Worm (Caenorhabditis elegans) whole organism, early embryonic: ENCODE data around the gene cwn-2.
"Not testable (repeated sequence)": the region's sequence is repeated elsewhere in the genome, so short reads cannot be mapped to it uniquely, and the experiment has no call there.

ENCODE experiments used
- B0310.2 ChIP-seq: sonication (generic microtip); optimal IDR thresholded peaks from 2 replicates; lab custom pipeline; 2016; ENCODE audit warnings: mild to moderate bottlenecking, missing genetic modification characterization, missing compliant biosample characterization
- F13C5.2 ChIP-seq: sonication (generic microtip); optimal IDR thresholded peaks from 2 replicates; lab custom pipeline; 2017; ENCODE audit warnings: mild to moderate bottlenecking, missing genetic modification characterization, inconsistent platforms, missing compliant biosample characterization
- aly-1 ChIP-seq: sonication (generic microtip); optimal IDR thresholded peaks from 2 replicates; lab custom pipeline; 2016; ENCODE audit warnings: missing genetic modification characterization, missing compliant biosample characterization
- ama-1 ChIP-seq: fragments of 150-350 bp; optimal IDR thresholded peaks from 2 replicates; lab custom pipeline; 2014
- ceh-13 ChIP-seq: fragments of 200-800 bp; sonication (Bioruptor generic); optimal IDR thresholded peaks from 2 replicates; lab custom pipeline; 2018; ENCODE audit warnings: mild to moderate bottlenecking, missing genetic modification characterization, missing compliant biosample characterization
- ceh-36 ChIP-seq: sonication (generic microtip); optimal IDR thresholded peaks from 2 replicates; lab custom pipeline; 2016; ENCODE audit warnings: missing genetic modification characterization, inconsistent platforms, missing compliant biosample characterization
- ets-7 ChIP-seq: sonication (generic microtip); optimal IDR thresholded peaks from 2 replicates; lab custom pipeline; 2016; ENCODE audit warnings: missing genotype, missing genetic modification characterization, missing compliant biosample characterization
- flt-1 ChIP-seq: fragments of 200-800 bp; sonication (Bioruptor generic); IDR thresholded peaks from 2 replicates; pipeline ENCODE4 v1.3.6; 2022; ENCODE audit warnings: missing genetic modification characterization, missing compliant biosample characterization
- hmbx-1 ChIP-seq: sonication (generic microtip); optimal IDR thresholded peaks from 2 replicates; lab custom pipeline; 2016; ENCODE audit warnings: mild to moderate bottlenecking, missing genetic modification characterization, missing compliant biosample characterization
- hmg-4 ChIP-seq: fragments of 200-800 bp; sonication (Bioruptor generic); optimal IDR thresholded peaks from 2 replicates; lab custom pipeline; 2018; ENCODE audit warnings: mild to moderate bottlenecking, missing genetic modification characterization, missing compliant biosample characterization
- hnd-1 ChIP-seq: sonication (generic microtip); optimal IDR thresholded peaks from 2 replicates; lab custom pipeline; 2016; ENCODE audit warnings: missing genetic modification characterization, missing compliant biosample characterization
- pes-1 ChIP-seq: fragments of 200-800 bp; sonication (Bioruptor generic); IDR thresholded peaks from 2 replicates; pipeline ENCODE4 v1.3.6; 2022; ENCODE audit warnings: missing genetic modification reagents, missing genetic modification characterization, missing compliant biosample characterization
- scrt-1 ChIP-seq: fragments of 200-800 bp; sonication (Bioruptor generic); IDR thresholded peaks from 2 replicates; pipeline ENCODE4 v1.3.6; 2022; ENCODE audit warnings: missing genetic modification characterization, missing compliant biosample characterization
- sea-1 ChIP-seq: fragments of 200-800 bp; sonication (Bioruptor generic); conservative IDR thresholded peaks from 2 replicates; pipeline ENCODE4 v1.3.6; 2022; ENCODE audit warnings: missing genetic modification characterization, missing compliant biosample characterization
- tbx-11 ChIP-seq: fragments of 200-800 bp; sonication (Bioruptor generic); IDR thresholded peaks from 2 replicates; pipeline ENCODE4 v1.3.6; 2022; ENCODE audit warnings: missing genetic modification characterization, missing compliant biosample characterization
- tbx-37 ChIP-seq: fragments of 200-800 bp; sonication (Bioruptor generic); conservative IDR thresholded peaks from 2 replicates; pipeline ENCODE4 v1.3.6; 2022; ENCODE audit warnings: missing genetic modification reagents, missing genetic modification characterization, missing compliant biosample characterization
- tra-4 ChIP-seq: sonication (generic microtip); optimal IDR thresholded peaks from 2 replicates; lab custom pipeline; 2017; ENCODE audit warnings: missing genetic modification characterization, missing compliant biosample characterization

cwn-2 gene

DNA sequence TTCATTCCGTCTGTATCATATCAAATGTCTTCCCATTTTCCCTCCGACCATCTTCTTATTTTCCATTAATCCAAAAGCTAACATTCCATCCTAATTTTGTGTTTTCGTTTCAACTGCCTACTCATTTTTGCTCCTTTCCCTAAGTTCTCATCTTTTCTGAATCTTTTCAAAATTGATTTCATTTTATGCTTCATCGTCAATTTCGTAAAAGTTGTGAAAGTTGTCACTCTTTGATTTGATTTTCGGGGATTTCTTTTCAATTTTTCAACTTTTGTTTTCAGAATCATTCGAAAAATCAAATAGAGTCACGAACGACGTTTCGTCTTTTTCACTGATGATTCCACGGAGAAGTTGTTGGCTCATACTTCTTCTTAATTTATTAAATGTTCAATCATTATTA, at the start of gene cwn-2:
Gene cwn-2 (plus strand): TSS at position 276 of the 400 bp plus-strand sequence.
- TF ChIP-seq hmbx-1 (tag; lab: Kevin White, UChicago) (no peak), flt-1 (GFP tag; lab: Robert Waterston, UW) (no peak)

DNA sequence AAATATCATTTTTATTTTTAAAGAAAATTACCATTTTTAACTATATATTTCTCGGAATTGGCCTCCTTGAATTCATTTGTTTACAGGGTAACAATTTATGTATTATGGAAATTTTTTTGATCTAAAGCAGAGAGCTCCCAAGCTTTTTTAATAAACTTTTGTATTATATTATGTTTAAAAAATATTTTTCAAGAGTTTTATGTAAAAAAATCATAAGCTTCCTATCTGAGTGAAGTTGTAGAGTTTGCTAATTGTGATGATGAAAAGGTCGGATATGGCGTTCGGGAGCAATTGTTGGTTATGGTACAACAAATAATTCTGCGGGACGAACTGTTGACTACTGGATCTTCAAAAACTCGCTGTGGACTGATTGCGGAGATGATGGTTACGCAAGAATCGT, 46.3 kb upstream of the cwn-2 start, which contains the start of gene F44D12.19:
Gene F44D12.19 (plus strand): TSS at position 301 of the 400 bp plus-strand sequence.
- TF ChIP-seq aly-1 (tag; lab: Kevin White, UChicago) (no peak), hmg-4 (no peak), ama-1 (lab: Kevin White, UChicago) (no peak), sea-1 (no peak), ets-7 (tag; lab: Kevin White, UChicago) (no peak), B0310.2 (tag; lab: Kevin White, UChicago) (no peak), hnd-1 (tag; lab: Kevin White, UChicago) (no peak), ceh-13 (no peak), ceh-36 (tag; lab: Kevin White, UChicago) (no peak), tbx-11 (GFP tag; lab: Robert Waterston, UW) (no peak), pes-1 (GFP tag; lab: Robert Waterston, UW) (no peak), hmbx-1 (tag; lab: Kevin White, UChicago) (no peak), F13C5.2 (tag; lab: Kevin White, UChicago) (no peak), scrt-1 (no peak)

DNA sequence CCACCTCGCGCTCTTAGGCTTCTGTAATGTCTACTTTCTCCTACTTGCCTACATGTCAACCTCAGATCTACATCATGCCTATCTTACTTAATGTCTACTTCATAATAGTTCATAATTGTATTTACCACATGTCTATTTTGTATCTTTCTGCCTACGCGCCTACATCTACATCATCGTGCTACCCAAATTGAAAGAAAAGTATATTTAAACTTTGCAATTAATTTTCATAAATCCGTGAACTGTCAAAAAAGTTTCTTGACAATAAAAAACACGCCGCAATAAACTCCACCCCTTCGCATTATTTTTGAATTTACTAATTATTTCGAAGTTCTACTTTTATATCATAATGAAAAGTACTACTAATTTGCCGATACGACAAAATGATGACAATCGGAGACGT, 44.6 kb upstream of the cwn-2 start, which contains the start of gene F44D12.8:
Gene F44D12.8 (plus strand): TSS at position 301 of the 400 bp plus-strand sequence.
- TF ChIP-seq hnd-1 (tag; lab: Kevin White, UChicago) (no peak), F13C5.2 (tag; lab: Kevin White, UChicago) (no peak), tbx-11 (GFP tag; lab: Robert Waterston, UW) (no peak), scrt-1 (no peak), ets-7 (tag; lab: Kevin White, UChicago) (no peak), flt-1 (GFP tag; lab: Robert Waterston, UW) (no peak)

DNA sequence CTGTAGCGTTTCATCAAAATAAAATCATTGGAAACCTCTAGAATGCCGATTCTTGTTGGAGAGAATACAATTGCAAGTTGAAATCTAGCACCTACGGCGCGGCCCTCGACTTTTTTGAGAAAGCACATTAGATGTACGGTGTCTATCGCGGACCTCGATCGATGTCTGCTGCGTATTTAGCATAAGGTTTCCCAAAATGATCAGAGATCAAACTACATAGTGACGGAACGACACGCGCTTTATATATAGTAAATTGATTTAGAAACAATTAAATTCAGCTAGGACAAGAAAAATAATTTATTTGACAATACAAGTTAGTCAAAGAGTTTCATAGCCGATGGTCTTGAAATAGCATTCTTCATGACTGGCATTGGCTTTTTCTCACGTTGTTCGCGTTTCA, 41.5 kb upstream of the cwn-2 start:
- TF ChIP-seq sea-1: no peak
- TF ChIP-seq ceh-13: no peak
- no peak for TF ChIP-seq hmg-4
- no peak for TF ChIP-seq ama-1 (lab: Kevin White, UChicago)
- TF ChIP-seq pes-1 (GFP tag; lab: Robert Waterston, UW): no peak
- TF ChIP-seq scrt-1: no peak
- no peak for TF ChIP-seq tbx-11 (GFP tag; lab: Robert Waterston, UW)
- no peak for TF ChIP-seq hmbx-1 (tag; lab: Kevin White, UChicago)
- no peak for TF ChIP-seq hnd-1 (tag; lab: Kevin White, UChicago)
- TF ChIP-seq tbx-37 (GFP tag; lab: Robert Waterston, UW): no peak
- TF ChIP-seq tra-4 (tag; lab: Kevin White, UChicago): no peak
- TF ChIP-seq ets-7 (tag; lab: Kevin White, UChicago): no peak
- no peak for TF ChIP-seq flt-1 (GFP tag; lab: Robert Waterston, UW)
- TF ChIP-seq aly-1 (tag; lab: Kevin White, UChicago): no peak
- no peak for TF ChIP-seq F13C5.2 (tag; lab: Kevin White, UChicago)
- no peak for TF ChIP-seq ceh-36 (tag; lab: Kevin White, UChicago)
- no peak for TF ChIP-seq B0310.2 (tag; lab: Kevin White, UChicago)

DNA sequence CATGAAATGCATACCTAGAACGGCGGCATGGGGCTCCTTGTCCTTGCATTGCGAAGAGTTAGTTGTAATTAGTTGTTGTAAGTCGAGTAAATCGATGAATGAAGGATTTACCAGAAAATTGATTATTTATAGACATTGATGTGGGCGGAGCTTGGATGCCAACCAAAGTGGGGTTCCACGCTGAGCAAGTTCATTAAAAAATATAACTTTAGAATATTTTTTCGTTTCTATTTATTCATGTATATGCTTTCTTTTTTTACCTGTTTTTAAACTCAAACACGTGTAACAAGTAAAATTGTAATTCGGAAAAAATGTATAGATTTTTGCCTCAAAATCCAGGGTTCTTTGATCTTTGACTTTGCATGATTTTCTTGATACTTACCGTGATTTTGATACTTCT, 40.0 kb upstream of the cwn-2 start, which contains the start of gene gipc-2:
Gene gipc-2 (minus strand): TSS at position 101 of the 400 bp plus-strand sequence.
- TF ChIP-seq pes-1 (GFP tag; lab: Robert Waterston, UW) (no peak), ceh-36 (tag; lab: Kevin White, UChicago) (no peak), flt-1 (GFP tag; lab: Robert Waterston, UW) (no peak), tbx-37 (GFP tag; lab: Robert Waterston, UW) (no peak), hnd-1 (tag; lab: Kevin White, UChicago) (no peak), sea-1 (no peak), ets-7 (tag; lab: Kevin White, UChicago) (no peak), B0310.2 (tag; lab: Kevin White, UChicago) (no peak), hmg-4 (no peak), F13C5.2 (tag; lab: Kevin White, UChicago) (no peak), ama-1 (lab: Kevin White, UChicago) (no peak), scrt-1 (no peak), aly-1 (tag; lab: Kevin White, UChicago) (no peak), hmbx-1 (tag; lab: Kevin White, UChicago) (no peak), tra-4 (tag; lab: Kevin White, UChicago) (no peak), tbx-11 (GFP tag; lab: Robert Waterston, UW) (no peak), ceh-13 (no peak)

DNA sequence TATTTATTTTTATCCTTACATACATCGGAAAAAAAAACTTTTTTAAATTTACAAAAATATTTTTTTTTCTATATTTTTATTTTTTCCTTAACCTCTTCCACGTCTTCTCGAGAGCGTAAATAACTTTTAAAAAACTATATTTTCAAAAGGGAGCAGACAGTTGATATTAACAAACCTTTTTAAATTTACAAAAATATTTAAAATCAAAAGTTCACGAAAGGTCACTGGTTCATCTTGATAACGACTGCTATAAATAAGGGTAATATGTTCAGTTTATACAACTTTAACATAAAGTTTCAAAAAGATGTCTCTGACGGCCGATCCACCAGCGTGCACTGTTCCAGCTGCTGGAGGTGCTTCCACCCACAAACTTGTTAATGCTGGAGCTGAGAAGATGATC, 38.8 kb upstream of the cwn-2 start, which contains the start of the genes F44D12.16 and msd-2:
Gene F44D12.16 (plus strand): TSS at position 301 of the 400 bp plus-strand sequence.
Gene msd-2 (plus strand): TSS at position 305 of the 400 bp plus-strand sequence.
- not testable (repeated sequence) for TF ChIP-seq aly-1 (tag; lab: Kevin White, UChicago); pes-1 (GFP tag; lab: Robert Waterston, UW); sea-1

DNA sequence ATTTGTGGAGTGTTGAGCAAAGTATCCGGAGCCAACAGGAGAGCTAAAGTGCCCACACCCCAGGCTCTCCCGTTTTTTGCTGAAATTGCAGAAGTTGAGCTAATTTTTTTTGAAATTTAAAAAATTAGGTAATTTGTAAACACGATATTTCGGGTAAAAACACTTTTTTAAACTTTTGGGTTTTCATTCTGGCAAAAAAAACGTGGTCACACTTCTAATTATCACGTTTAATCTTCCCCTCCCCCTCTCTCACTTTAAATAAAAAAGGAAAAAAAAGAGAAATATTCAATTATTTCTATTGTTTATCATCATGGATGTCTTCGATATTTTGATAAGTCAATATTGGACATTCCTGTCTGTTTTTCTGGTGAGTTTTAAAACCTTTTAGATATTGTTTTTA, 34.6 kb upstream of the cwn-2 start, which contains the start of gene F44D12.6:
Gene F44D12.6 (plus strand): TSS at position 301 of the 400 bp plus-strand sequence.
- TF ChIP-seq hmbx-1 (tag; lab: Kevin White, UChicago): no peak
- no peak for TF ChIP-seq ama-1 (lab: Kevin White, UChicago)
- no peak for TF ChIP-seq tbx-11 (GFP tag; lab: Robert Waterston, UW)
- TF ChIP-seq hmg-4: no peak
- TF ChIP-seq ets-7 (tag; lab: Kevin White, UChicago): no peak
- no peak for TF ChIP-seq scrt-1
- no peak for TF ChIP-seq hnd-1 (tag; lab: Kevin White, UChicago)
- TF ChIP-seq pes-1 (GFP tag; lab: Robert Waterston, UW): no peak
- TF ChIP-seq F13C5.2 (tag; lab: Kevin White, UChicago): no peak
- no peak for TF ChIP-seq tra-4 (tag; lab: Kevin White, UChicago)
- no peak for TF ChIP-seq aly-1 (tag; lab: Kevin White, UChicago)
- TF ChIP-seq ceh-13: no peak
- TF ChIP-seq tbx-37 (GFP tag; lab: Robert Waterston, UW): no peak
- TF ChIP-seq ceh-36 (tag; lab: Kevin White, UChicago): no peak
- no peak for TF ChIP-seq B0310.2 (tag; lab: Kevin White, UChicago)
